Fruit fly (Drosophila melanogaster): Measurements from ENCODE around the gene CG16734.

The CG16734 gene

dm6 chr3R:9254798-9255197 is at the start of gene CG16734:
Gene CG16734 (plus strand): TSS chr3R:9255052.
- TF ChIP-seq gl (tag; optimal IDR thresholded peaks at IDR 0.05) (no peak), EcR (GFP tag; optimal IDR thresholded peaks at IDR 0.05) (no peak), fd96Ca (GFP tag; IDR thresholded peaks at IDR 0.05) (no peak), Ets98B (GFP tag; IDR thresholded peaks at IDR 0.05) (no peak), CG13204 (GFP tag; optimal IDR thresholded peaks at IDR 0.05) (no peak), rn (GFP tag; IDR thresholded peaks at IDR 0.05) (no peak), CG8159 (tag; optimal IDR thresholded peaks at IDR 0.05) (no peak), CG34367 (tag; optimal IDR thresholded peaks at IDR 0.05) (no peak), CG15710 (tag; optimal IDR thresholded peaks at IDR 0.05) (no peak), CG14655 (GFP tag; optimal IDR thresholded peaks at IDR 0.05) (no peak), CG32121 (GFP tag; IDR thresholded peaks at IDR 0.05) (no peak), Pif1B (GFP tag; optimal IDR thresholded peaks at IDR 0.05) (no peak), Snoo (tag; optimal IDR thresholded peaks at IDR 0.05) (no peak), CG9948 (tag; optimal IDR thresholded peaks at IDR 0.05) (no peak), Pif1A (GFP tag; optimal IDR thresholded peaks at IDR 0.05) (no peak), CG12605 (GFP tag; IDR thresholded peaks at IDR 0.05) (no peak), CG8301 (tag; optimal IDR thresholded peaks at IDR 0.05) (no peak), CG10348 (GFP tag; IDR thresholded peaks at IDR 0.05) (no peak), D1 (tag; optimal IDR thresholded peaks at IDR 0.05) (no peak), CG17806 (tag; optimal IDR thresholded peaks at IDR 0.05) (no peak)

- TF ChIP-seq EcR (GFP tag; optimal IDR thresholded peaks at IDR 0.05), result no peak
- TF ChIP-seq CG32121 (GFP tag; IDR thresholded peaks at IDR 0.05), result no peak
- TF ChIP-seq CG9948 (tag; optimal IDR thresholded peaks at IDR 0.05), result peak; percentile 30
- no peak for TF ChIP-seq CG12605 (GFP tag; IDR thresholded peaks at IDR 0.05)
- TF ChIP-seq CG10348 (GFP tag; IDR thresholded peaks at IDR 0.05), result no peak
- no peak for TF ChIP-seq gl (tag; optimal IDR thresholded peaks at IDR 0.05)
- no peak for TF ChIP-seq Ets98B (GFP tag; IDR thresholded peaks at IDR 0.05)
- no peak for TF ChIP-seq fd96Ca (GFP tag; IDR thresholded peaks at IDR 0.05)
- TF ChIP-seq CG14655 (GFP tag; optimal IDR thresholded peaks at IDR 0.05), result peak; percentile 51
- TF ChIP-seq CG34367 (tag; optimal IDR thresholded peaks at IDR 0.05), result peak; percentile 21
- TF ChIP-seq CG4496 (GFP tag; IDR thresholded peaks at IDR 0.05), result peak; percentile 42; the same call in 1 of the 3 replicates
- TF ChIP-seq CG8301 (tag; optimal IDR thresholded peaks at IDR 0.05), result peak; percentile 30
- TF ChIP-seq D1 (tag; optimal IDR thresholded peaks at IDR 0.05), result no peak
- peak; percentile 2 for TF ChIP-seq Snoo (tag; optimal IDR thresholded peaks at IDR 0.05)
- peak; percentile 36 for TF ChIP-seq CG15710 (tag; optimal IDR thresholded peaks at IDR 0.05)
- no peak for TF ChIP-seq rn (GFP tag; IDR thresholded peaks at IDR 0.05)
- no peak for TF ChIP-seq CG13204 (GFP tag; optimal IDR thresholded peaks at IDR 0.05)
- no peak for TF ChIP-seq Pif1A (GFP tag; optimal IDR thresholded peaks at IDR 0.05)
- TF ChIP-seq CG8159 (tag; optimal IDR thresholded peaks at IDR 0.05), result peak; percentile 49
- TF ChIP-seq Pif1B (GFP tag; optimal IDR thresholded peaks at IDR 0.05), result no peak
- peak; percentile 20 for TF ChIP-seq CG17806 (tag; optimal IDR thresholded peaks at IDR 0.05)
These were observed 41.8 kb upstream of the CG16734 start for dm6 chr3R:9213029-9213428.

DNA sequence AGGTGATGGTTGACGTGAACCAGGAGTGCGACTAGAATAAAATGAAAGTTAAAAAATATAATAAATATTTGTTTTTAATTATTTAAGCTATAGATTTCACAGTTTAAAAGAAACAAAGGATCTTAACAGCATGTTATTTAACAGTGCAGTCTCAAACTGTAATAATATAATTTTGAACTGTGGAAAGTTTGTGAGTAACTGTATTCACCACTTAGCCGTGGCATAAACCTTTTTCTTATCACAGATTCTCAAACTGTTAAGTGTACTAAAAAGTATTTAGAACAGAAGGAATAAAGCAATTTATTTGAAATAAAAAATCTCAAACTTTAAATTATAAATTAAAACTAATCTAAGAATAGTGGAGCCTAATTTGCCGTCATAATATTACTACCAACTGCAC is 40.6 kb upstream of the CG16734 start:
- TF ChIP-seq D1 (tag; optimal IDR thresholded peaks at IDR 0.05) (peak; percentile 74), CG32121 (GFP tag; IDR thresholded peaks at IDR 0.05) (no peak)

DNA sequence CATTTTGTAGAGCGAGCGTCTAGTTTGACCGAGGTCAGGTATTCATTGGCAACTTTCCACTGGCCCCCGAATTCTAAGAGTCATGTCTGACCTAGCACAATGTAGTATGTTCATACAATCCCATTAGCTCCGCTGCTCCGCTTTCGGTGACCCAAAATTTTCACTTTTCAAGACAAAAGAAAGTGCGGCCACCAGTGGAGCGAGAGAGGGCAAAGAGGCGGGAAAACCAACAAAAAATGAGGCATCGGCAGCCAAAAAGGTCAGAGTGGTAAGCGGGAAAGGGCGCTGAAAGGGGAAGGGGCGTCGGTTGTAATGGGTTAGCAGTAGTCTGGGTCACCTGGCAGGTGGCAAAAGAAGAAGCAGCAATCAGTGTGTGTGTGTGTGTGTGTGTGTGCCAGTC is 39.3 kb upstream of the CG16734 start:
- TF ChIP-seq CG15710 (tag; optimal IDR thresholded peaks at IDR 0.05) (no peak), Pif1B (GFP tag; optimal IDR thresholded peaks at IDR 0.05) (no peak), CG12605 (GFP tag; IDR thresholded peaks at IDR 0.05) (no peak), CG10348 (GFP tag; IDR thresholded peaks at IDR 0.05) (no peak), fd96Ca (GFP tag; IDR thresholded peaks at IDR 0.05) (no peak)

- TF ChIP-seq CG8301 (tag; optimal IDR thresholded peaks at IDR 0.05) (peak; percentile 31), CG14655 (GFP tag; optimal IDR thresholded peaks at IDR 0.05) (peak; percentile 19), EcR (GFP tag; optimal IDR thresholded peaks at IDR 0.05) (peak; percentile 47), CG34367 (tag; optimal IDR thresholded peaks at IDR 0.05) (no peak)
These were observed 37.2 kb upstream of the CG16734 start for dm6 chr3R:9217607-9218006.

- TF ChIP-seq CG17806 (tag; optimal IDR thresholded peaks at IDR 0.05), result peak; percentile 49
- peak; percentile 42 for TF ChIP-seq D1 (tag; optimal IDR thresholded peaks at IDR 0.05)
- peak; percentile 88 for TF ChIP-seq CG4496 (GFP tag; IDR thresholded peaks at IDR 0.05)
- TF ChIP-seq gl (tag; optimal IDR thresholded peaks at IDR 0.05), result peak; percentile 71
- TF ChIP-seq CG9948 (tag; optimal IDR thresholded peaks at IDR 0.05), result peak; percentile 23
- TF ChIP-seq rn (GFP tag; IDR thresholded peaks at IDR 0.05), result peak; percentile 54; the same call in 1 of the 2 replicates
- TF ChIP-seq CG8301 (tag; optimal IDR thresholded peaks at IDR 0.05), result peak; percentile 77
- peak; percentile 78 for TF ChIP-seq Pif1B (GFP tag; optimal IDR thresholded peaks at IDR 0.05)
- TF ChIP-seq Pif1A (GFP tag; optimal IDR thresholded peaks at IDR 0.05), result peak; percentile 67
- peak; percentile 54 for TF ChIP-seq CG15710 (tag; optimal IDR thresholded peaks at IDR 0.05)
- peak; percentile 93 for TF ChIP-seq CG12605 (GFP tag; IDR thresholded peaks at IDR 0.05)
- peak; percentile 67 for TF ChIP-seq CG8159 (tag; optimal IDR thresholded peaks at IDR 0.05)
- peak; percentile 91 for TF ChIP-seq CG14655 (GFP tag; optimal IDR thresholded peaks at IDR 0.05)
- TF ChIP-seq CG10348 (GFP tag; IDR thresholded peaks at IDR 0.05), result no peak
- TF ChIP-seq fd96Ca (GFP tag; IDR thresholded peaks at IDR 0.05), result peak; percentile 78; the same call in 2 of the 3 replicates
- peak; percentile 47 for TF ChIP-seq CG34367 (tag; optimal IDR thresholded peaks at IDR 0.05)
- peak; percentile 76 for TF ChIP-seq Ets98B (GFP tag; IDR thresholded peaks at IDR 0.05)
- peak; percentile 61 for TF ChIP-seq Snoo (tag; optimal IDR thresholded peaks at IDR 0.05)
- peak; percentile 70 for TF ChIP-seq CG13204 (GFP tag; optimal IDR thresholded peaks at IDR 0.05)
- TF ChIP-seq EcR (GFP tag; optimal IDR thresholded peaks at IDR 0.05), result peak; percentile 85
- peak; percentile 82 for TF ChIP-seq CG32121 (GFP tag; IDR thresholded peaks at IDR 0.05)
These were observed 34.6 kb upstream of the CG16734 start for dm6 chr3R:9220064-9220864.

Data from whole organism, pupa.